Worm (Caenorhabditis elegans): ENCODE data around the gene str-71.

str-71 gene

ce11 chrV:15444615-15445014 is 14.4 kb downstream of the str-71 start, which contains the start of gene T26H5.9:
Gene T26H5.9, plus strand, starts transcription at chrV:15444916.
- no peak for TF ChIP-seq nhr-42 (GFP tag; IDR thresholded peaks at IDR 0.05)
- no peak for TF ChIP-seq lin-1 (GFP tag; IDR thresholded peaks at IDR 0.05)
- peak in 1 of 2 experiments; percentile 92 for TF ChIP-seq unc-62 (GFP tag; optimal IDR thresholded peaks at IDR 0.05 in 1 of 2)
- TF ChIP-seq unc-62 (tag; optimal IDR thresholded peaks at IDR 0.05), result no peak
- peak; percentile 45 for TF ChIP-seq nhr-28 (tag; optimal IDR thresholded peaks at IDR 0.05)
- peak; percentile 12 for TF ChIP-seq pqm-1 (tag; optimal IDR thresholded peaks at IDR 0.05)
- no peak for TF ChIP-seq daf-16 (GFP tag; optimal IDR thresholded peaks at IDR 0.05)
- TF ChIP-seq daf-16 (tag; optimal IDR thresholded peaks at IDR 0.05), result peak; percentile 39

- TF ChIP-seq nhr-77 (tag; optimal IDR thresholded peaks at IDR 0.05) (no peak), zfp-3 (GFP tag; conservative IDR thresholded peaks at IDR 0.05) (no peak), egl-27 (tag; optimal IDR thresholded peaks at IDR 0.05) (no peak), zfp-2 (tag; optimal IDR thresholded peaks at IDR 0.05) (no peak), php-3 (GFP tag; IDR thresholded peaks at IDR 0.05) (no peak), T26A8.4 (GFP tag; IDR thresholded peaks at IDR 0.05) (no peak), hlh-11 (tag; optimal IDR thresholded peaks at IDR 0.05) (no peak), attf-4 (tag; optimal IDR thresholded peaks at IDR 0.05) (no peak), unc-130 (GFP tag; optimal IDR thresholded peaks at IDR 0.05) (no peak), ceh-82 (tag; optimal IDR thresholded peaks at IDR 0.05) (no peak), nhr-237 (tag; optimal IDR thresholded peaks at IDR 0.05) (no peak), nhr-6 (tag; optimal IDR thresholded peaks at IDR 0.05) (no peak), mep-1 (tag; optimal IDR thresholded peaks at IDR 0.05) (no peak), lin-29 (GFP tag; IDR thresholded peaks at IDR 0.05) (no peak), duxl-1 (tag; optimal IDR thresholded peaks at IDR 0.05; ENCODE audit: poor library complexity) (no peak), D1046.2 (GFP tag; IDR thresholded peaks at IDR 0.05) (no peak), Y75B8A.6 (GFP tag; IDR thresholded peaks at IDR 0.05) (no peak)
Observed at ce11 chrV:15444188-15444587, 14.8 kb downstream of the str-71 start, which contains the start of gene T26H5.11. Gene T26H5.11, minus strand, starts transcription at chrV:15444288.

- TF ChIP-seq attf-4 (tag; optimal IDR thresholded peaks at IDR 0.05), result no peak
- TF ChIP-seq ceh-28 (tag; optimal IDR thresholded peaks at IDR 0.05), result no peak
- TF ChIP-seq mdl-1 (tag; optimal IDR thresholded peaks at IDR 0.05), result no peak
- no peak for TF ChIP-seq ces-1 (GFP tag; optimal IDR thresholded peaks at IDR 0.05)
- no peak for TF ChIP-seq tra-1 (GFP tag; IDR thresholded peaks at IDR 0.05)
Observed at ce11 chrV:15443708-15444107, 15.3 kb downstream of the str-71 start, which contains the start of gene T26H5.10. Gene T26H5.10, minus strand, starts transcription at chrV:15443808.

- TF ChIP-seq dmd-6 (GFP tag; IDR thresholded peaks at IDR 0.05) (no peak), unc-39 (tag; optimal IDR thresholded peaks at IDR 0.05) (no peak), nhr-48 (tag; optimal IDR thresholded peaks at IDR 0.05) (no peak), tra-1 (GFP tag; IDR thresholded peaks at IDR 0.05) (no peak), T20F7.1 (GFP tag; optimal IDR thresholded peaks at IDR 0.05) (no peak), hlh-30 (tag; optimal IDR thresholded peaks at IDR 0.05; ENCODE audit: insufficient read depth) (no peak), nhr-111 (GFP tag; optimal IDR thresholded peaks at IDR 0.05) (no peak)
Observed at ce11 chrV:15442384-15442783, 16.6 kb downstream of the str-71 start.

- TF ChIP-seq daf-8 (GFP tag; IDR thresholded peaks at IDR 0.05) (no peak), dve-1 (tag; optimal IDR thresholded peaks at IDR 0.05; ENCODE audit: insufficient read depth) (peak; percentile 51), hif-1 (tag; optimal IDR thresholded peaks at IDR 0.05) (no peak), tra-1 (GFP tag; IDR thresholded peaks at IDR 0.05) (no peak), nhr-77 (tag; optimal IDR thresholded peaks at IDR 0.05) (peak; percentile 10), ctbp-1 (GFP tag; IDR thresholded peaks at IDR 0.05) (no peak), spr-1 (tag; optimal IDR thresholded peaks at IDR 0.05) (no peak), tag-97 (GFP tag; IDR thresholded peaks at IDR 0.05) (no peak), daf-16 (GFP tag; optimal IDR thresholded peaks at IDR 0.05) (no peak), daf-16 (tag; optimal IDR thresholded peaks at IDR 0.05) (peak; percentile 71), ceh-20 (GFP tag; IDR thresholded peaks at IDR 0.05) (no peak), nhr-6 (tag; optimal IDR thresholded peaks at IDR 0.05) (peak; percentile 66), lin-39 (tag; optimal IDR thresholded peaks at IDR 0.05) (no peak), snpc-4 (tag; optimal IDR thresholded peaks at IDR 0.05) (no peak), nhr-28 (tag; optimal IDR thresholded peaks at IDR 0.05) (peak; percentile 72), nhr-76 (tag; optimal IDR thresholded peaks at IDR 0.05) (no peak), ztf-11 (tag; optimal IDR thresholded peaks at IDR 0.05) (no peak)
Observed at ce11 chrV:15436133-15436532, 22.9 kb downstream of the str-71 start.
